Worm (Caenorhabditis elegans): ENCODE results near the gene C54C6.7.

The C54C6.7 gene

DNA sequence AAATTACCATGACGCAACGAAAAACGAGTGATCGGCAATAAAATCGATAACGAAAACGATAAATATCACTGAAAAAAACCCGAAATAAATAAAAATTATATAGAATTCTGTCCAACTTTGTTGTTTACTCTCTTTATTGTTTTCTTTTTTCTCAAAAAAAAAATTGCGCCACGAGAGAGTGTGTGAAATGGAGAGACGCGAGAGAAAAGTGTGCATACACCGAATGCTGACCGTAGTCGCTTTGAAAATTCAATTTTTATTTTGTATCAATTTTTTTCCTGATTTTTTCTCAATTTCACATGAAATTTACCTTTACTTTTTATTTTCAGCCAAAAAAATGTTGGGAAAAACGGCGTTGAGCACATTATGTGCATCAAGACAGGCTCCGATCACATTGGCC, 36.3 kb downstream of the C54C6.7 start, which contains the start of the genes M01F1.4 and mrpl-35 (continued):
- TF ChIP-seq zfp-3 (GFP tag; conservative IDR thresholded peaks at IDR 0.05): no peak
- no peak for TF ChIP-seq nhr-111 (GFP tag; optimal IDR thresholded peaks at IDR 0.05)
- TF ChIP-seq daf-8 (GFP tag; IDR thresholded peaks at IDR 0.05): no peak
- no peak for TF ChIP-seq nhr-41 (GFP tag; IDR thresholded peaks at IDR 0.05)
- TF ChIP-seq mes-2 (tag; optimal IDR thresholded peaks at IDR 0.05; ENCODE audit: poor library complexity, severe bottlenecking): peak; percentile 72
- TF ChIP-seq T20F7.1 (GFP tag; optimal IDR thresholded peaks at IDR 0.05): no peak
- TF ChIP-seq zip-11 (GFP tag; IDR thresholded peaks at IDR 0.05): no peak
- TF ChIP-seq daf-16 (GFP tag; optimal IDR thresholded peaks at IDR 0.05): peak in 1 of 2 experiments; percentile 25
- TF ChIP-seq daf-16 (tag; optimal IDR thresholded peaks at IDR 0.05): peak; percentile 91
- TF ChIP-seq madf-9 (GFP tag; conservative IDR thresholded peaks at IDR 0.05): no peak
- peak; percentile 7 for TF ChIP-seq nhr-28 (tag; optimal IDR thresholded peaks at IDR 0.05)
- no peak for TF ChIP-seq lin-39 (tag; optimal IDR thresholded peaks at IDR 0.05)
- peak; percentile 57 for TF ChIP-seq dve-1 (tag; optimal IDR thresholded peaks at IDR 0.05; ENCODE audit: insufficient read depth)
- TF ChIP-seq pha-4 (GFP tag; IDR thresholded peaks at IDR 0.05): no peak
- peak; percentile 74 for TF ChIP-seq pha-4 (tag; optimal IDR thresholded peaks at IDR 0.05)
- TF ChIP-seq lin-38 (GFP tag; IDR thresholded peaks at IDR 0.05): peak; percentile 57
- TF ChIP-seq Y48G9A.11 (GFP tag; IDR thresholded peaks at IDR 0.05): no peak
- TF ChIP-seq ceh-32 (tag; optimal IDR thresholded peaks at IDR 0.05; ENCODE audit: poor library complexity): no peak
- no peak for TF ChIP-seq ces-1 (GFP tag; optimal IDR thresholded peaks at IDR 0.05)
- peak; percentile 14 for TF ChIP-seq ztf-7 (tag; optimal IDR thresholded peaks at IDR 0.05)
- no peak for TF ChIP-seq pqm-1 (tag; optimal IDR thresholded peaks at IDR 0.05)
- no peak for TF ChIP-seq spr-1 (tag; optimal IDR thresholded peaks at IDR 0.05)
- peak; percentile 46 for TF ChIP-seq mep-1 (tag; optimal IDR thresholded peaks at IDR 0.05)
- TF ChIP-seq dmd-8 (GFP tag; IDR thresholded peaks at IDR 0.05): no peak
- peak; percentile 66 for TF ChIP-seq unc-130 (GFP tag; optimal IDR thresholded peaks at IDR 0.05)
- TF ChIP-seq Y5F2A.4 (GFP tag; optimal IDR thresholded peaks at IDR 0.05): no peak
- TF ChIP-seq hmg-1.1 (GFP tag; IDR thresholded peaks at IDR 0.05): no peak
- TF ChIP-seq aha-1 (tag): peak; percentile 85
- TF ChIP-seq nhr-25 (tag; optimal IDR thresholded peaks at IDR 0.05; ENCODE audit: borderline replicate concordance, insufficient read depth): no peak
- TF ChIP-seq ceh-62 (tag; optimal IDR thresholded peaks at IDR 0.05): no peak
- no peak for TF ChIP-seq Y105C5A.15 (GFP tag; IDR thresholded peaks at IDR 0.05)
- no peak for TF ChIP-seq nhr-76 (tag; optimal IDR thresholded peaks at IDR 0.05)
- no peak for TF ChIP-seq nhr-10 (tag; optimal IDR thresholded peaks at IDR 0.05)
- TF ChIP-seq lim-7 (GFP tag; IDR thresholded peaks at IDR 0.05): no peak
- TF ChIP-seq lin-1 (GFP tag; IDR thresholded peaks at IDR 0.05): no peak
- no peak for TF ChIP-seq hlh-11 (tag; optimal IDR thresholded peaks at IDR 0.05)
- no peak for TF ChIP-seq php-3 (GFP tag; IDR thresholded peaks at IDR 0.05)
- peak; percentile 27; the same call in 1 of the 2 replicates for TF ChIP-seq dmd-6 (GFP tag; IDR thresholded peaks at IDR 0.05)
- TF ChIP-seq spr-3 (GFP tag; optimal IDR thresholded peaks at IDR 0.05): no peak
- no peak for TF ChIP-seq snpc-1.2 (GFP tag; IDR thresholded peaks at IDR 0.05)
- no peak for TF ChIP-seq nhr-11 (tag; optimal IDR thresholded peaks at IDR 0.05)
- TF ChIP-seq rbr-2 (tag; optimal IDR thresholded peaks at IDR 0.05): peak; percentile 25
- TF ChIP-seq F44E2.7 (GFP tag; IDR thresholded peaks at IDR 0.05): no peak
- peak; percentile 36 for TF ChIP-seq hlh-30 (tag; optimal IDR thresholded peaks at IDR 0.05; ENCODE audit: insufficient read depth)
- no peak for TF ChIP-seq F26F4.8 (GFP tag; conservative IDR thresholded peaks at IDR 0.05)
- TF ChIP-seq nhr-102 (tag; optimal IDR thresholded peaks at IDR 0.05): no peak

Data from whole organism, L4 larva.